Worm (Caenorhabditis elegans) whole organism, midembryonic: ENCODE measurements around the gene ceh-76.

Source experiments
- T22C8.4 ChIP-seq: fragments of 200-800 bp; sonication (Bioruptor generic); IDR thresholded peaks from 2 replicates; pipeline ENCODE4 v1.3.6; 2022; ENCODE audit warnings: missing genetic modification characterization, missing compliant biosample characterization
- klf-2 ChIP-seq: fragments of 200-800 bp; sonication (Bioruptor generic); conservative IDR thresholded peaks from 2 replicates; pipeline ENCODE4 v1.3.6; 2022; ENCODE audit warnings: missing genetic modification reagents, missing genetic modification characterization, missing compliant biosample characterization
- med-1 ChIP-seq: sonication (generic microtip); optimal IDR thresholded peaks from 2 replicates; lab custom pipeline; 2017; ENCODE audit warnings: missing genetic modification characterization, mild to moderate bottlenecking, missing compliant biosample characterization, antibody characterized with exemption, missing genetic modification reagents; ENCODE audit not compliant: insufficient read depth
- ref-1 ChIP-seq: fragments of 200-800 bp; sonication (Bioruptor generic); conservative IDR thresholded peaks from 2 replicates; pipeline ENCODE4 v1.3.6; 2022; ENCODE audit warnings: missing genetic modification reagents, missing genetic modification characterization, missing compliant biosample characterization
- tab-1 ChIP-seq: fragments of 200-800 bp; sonication (Bioruptor generic); IDR thresholded peaks from 2 replicates; pipeline ENCODE4 v1.3.6; 2022; ENCODE audit warnings: missing genetic modification characterization, missing compliant biosample characterization
- ztf-23 ChIP-seq: fragments of 200-800 bp; sonication (Bioruptor generic); IDR thresholded peaks from 2 replicates; pipeline ENCODE4 v1.3.6; 2022; ENCODE audit warnings: missing genetic modification reagents, missing genetic modification characterization, missing compliant biosample characterization

DNA sequence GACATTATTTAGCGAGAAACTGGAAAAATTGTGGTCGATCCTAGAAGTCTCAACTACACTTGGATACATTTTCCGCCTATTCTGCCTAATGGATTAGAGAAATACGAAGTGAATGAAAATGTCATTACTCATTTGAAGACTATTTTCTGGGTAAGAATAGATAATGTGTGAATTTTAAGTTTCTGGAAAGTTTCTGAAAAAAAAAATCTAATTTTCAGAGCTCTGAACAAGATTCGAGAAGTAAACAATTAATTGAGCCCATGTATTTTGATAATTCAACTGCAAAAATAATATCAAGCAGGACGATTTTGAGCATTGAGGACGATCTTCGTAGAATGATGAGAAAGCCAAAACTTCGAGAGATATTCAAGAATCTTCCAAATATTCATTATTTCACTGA lies 48.2 kb downstream of the ceh-76 start:
- TF ChIP-seq tab-1 (no peak), klf-2 (GFP tag; lab: Robert Waterston, UW) (no peak), T22C8.4 (GFP tag; lab: Robert Waterston, UW) (no peak), med-1 (no peak), ztf-23 (no peak), ref-1 (GFP tag; lab: Robert Waterston, UW) (no peak)
